Worm (Caenorhabditis elegans): ENCODE results near the gene srx-135.

Gene srx-135

ce11 chrV:13909400-13909799 is 50.4 kb downstream of the srx-135 start, which contains the start of gene C06B3.7:
Gene C06B3.7 (plus strand): TSS chrV:13909686.
- TF ChIP-seq B0310.2 (tag; optimal IDR thresholded peaks at IDR 0.05): no peak
- no peak for TF ChIP-seq ceh-13 (GFP tag; optimal IDR thresholded peaks at IDR 0.05)
- TF ChIP-seq ama-1 (optimal IDR thresholded peaks at IDR 0.05): no peak
- TF ChIP-seq hnd-1 (tag; optimal IDR thresholded peaks at IDR 0.05): no peak
- no peak for TF ChIP-seq flt-1 (GFP tag; IDR thresholded peaks at IDR 0.05)
- no peak for TF ChIP-seq hmg-4 (GFP tag; optimal IDR thresholded peaks at IDR 0.05)
- no peak for TF ChIP-seq tra-4 (tag; optimal IDR thresholded peaks at IDR 0.05)
- no peak for TF ChIP-seq scrt-1 (GFP tag; IDR thresholded peaks at IDR 0.05)
- no peak for TF ChIP-seq F13C5.2 (tag; optimal IDR thresholded peaks at IDR 0.05)
- no peak for TF ChIP-seq ceh-36 (tag; optimal IDR thresholded peaks at IDR 0.05)
- no peak for TF ChIP-seq tbx-37 (GFP tag; conservative IDR thresholded peaks at IDR 0.05)

Data from whole organism, early embryonic.